Fruit fly (Drosophila melanogaster): ENCODE results near the gene CG14314.

The CG14314 gene

DNA sequence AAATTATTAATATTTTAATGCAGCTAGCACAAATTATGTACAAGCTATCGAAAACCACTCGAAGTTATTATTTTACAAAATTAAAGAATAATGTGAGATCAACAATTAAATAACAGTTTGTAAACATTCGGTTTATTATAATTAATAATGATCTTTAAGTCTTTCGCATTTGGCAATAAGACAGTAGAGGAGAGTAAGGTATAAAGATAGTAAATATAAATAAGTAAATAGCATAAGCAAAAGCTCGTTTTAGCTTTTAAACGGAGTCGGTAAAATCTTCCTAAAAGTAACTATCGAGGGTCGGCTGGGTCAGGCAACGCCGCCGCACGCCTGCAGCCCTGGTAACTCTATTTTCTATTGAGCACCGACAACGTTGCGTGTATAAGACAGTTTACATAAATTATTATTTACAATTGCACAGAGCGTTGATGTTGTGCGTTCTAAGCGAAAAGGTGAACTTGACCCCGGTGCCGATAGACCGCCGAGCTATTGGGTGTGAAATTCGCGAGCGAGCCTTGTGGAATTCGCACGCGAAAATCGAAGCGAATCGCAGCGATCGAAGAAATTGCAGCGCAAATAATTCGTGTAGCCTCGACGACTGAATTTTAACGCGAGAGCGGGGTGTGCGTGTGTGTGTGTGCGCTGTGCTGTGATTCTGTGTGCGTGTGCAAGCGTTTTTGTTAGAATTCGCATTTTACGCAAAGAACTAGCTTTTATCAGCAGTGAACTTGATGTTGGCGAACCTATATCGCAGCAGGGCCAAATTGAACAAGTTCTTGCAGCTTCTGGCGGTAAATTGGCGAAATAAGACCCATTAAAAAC lies 48.3 kb upstream of the CG14314 start, which contains the start of gene wrd (continued):
- TF ChIP-seq CG8089 (GFP tag; optimal IDR thresholded peaks at IDR 0.05) (no peak), fd96Cb (tag; optimal IDR thresholded peaks at IDR 0.05) (peak; percentile 25), CG8944 (GFP tag; optimal IDR thresholded peaks at IDR 0.05) (no peak), CG4617 (GFP tag; optimal IDR thresholded peaks at IDR 0.05; ENCODE audit: borderline replicate concordance) (peak; percentile 12), Dref (GFP tag; IDR thresholded peaks at IDR 0.05) (peak; percentile 36; the same call in 1 of the 2 replicates), MESR4 (GFP tag; optimal IDR thresholded peaks at IDR 0.05) (peak; percentile 70), unc-4 (GFP tag; IDR thresholded peaks at IDR 0.05; ENCODE audit: partially characterized antibody) (0 out of 2 replicates have a peak, but pooled peaks have one; percentile 22), rib (GFP tag; IDR thresholded peaks at IDR 0.05) (peak; percentile 81; the same call in 1 of the 2 replicates), Deaf1 (tag; optimal IDR thresholded peaks at IDR 0.05) (peak; percentile 39), bcd (GFP tag; optimal IDR thresholded peaks at IDR 0.05) (no peak), CG2712 (tag; optimal IDR thresholded peaks at IDR 0.05) (peak; percentile 27), CG7963 (GFP tag; IDR thresholded peaks at IDR 0.05; ENCODE audit: partially characterized antibody) (no peak), CG12299 (tag; optimal IDR thresholded peaks at IDR 0.05) (no peak), amos (GFP tag; IDR thresholded peaks at IDR 0.05; ENCODE audit: partially characterized antibody) (peak; percentile 17; the same call in 1 of the 2 replicates), chn (GFP tag; optimal IDR thresholded peaks at IDR 0.05) (no peak), Poxn (GFP tag; IDR thresholded peaks at IDR 0.05) (no peak), prd (optimal IDR thresholded peaks at IDR 0.05) (no peak), prd (GFP tag; IDR thresholded peaks at IDR 0.05) (0 out of 3 replicates have a peak, but pooled peaks have one; percentile 20), emc (GFP tag; optimal IDR thresholded peaks at IDR 0.05) (no peak), Hmr (GFP tag; optimal IDR thresholded peaks at IDR 0.05) (no peak), bsh (GFP tag; optimal IDR thresholded peaks at IDR 0.05) (no peak), CG9727 (GFP tag; optimal IDR thresholded peaks at IDR 0.05) (peak; percentile 44), HLH3B (GFP tag; IDR thresholded peaks at IDR 0.05) (peak; percentile 25; the same call in 1 of the 2 replicates), D (optimal IDR thresholded peaks at IDR 0.05) (no peak), D (GFP tag; optimal IDR thresholded peaks at IDR 0.05) (no peak), CG2202 (tag; optimal IDR thresholded peaks at IDR 0.05) (no peak), Blimp-1 (GFP tag; optimal IDR thresholded peaks at IDR 0.05) (no peak), tup (GFP tag; optimal IDR thresholded peaks at IDR 0.05) (no peak), CG34422 (GFP tag; IDR thresholded peaks at IDR 0.05) (peak; percentile 60; the same call in 1 of the 3 replicates), Gug (GFP tag; IDR thresholded peaks at IDR 0.05) (peak; percentile 51; the same call in 1 of the 4 replicates), CG13123 (GFP tag; optimal IDR thresholded peaks at IDR 0.05) (no peak), Ravus (GFP tag; IDR thresholded peaks at IDR 0.05) (no peak), Abd-B (GFP tag; optimal IDR thresholded peaks at IDR 0.05) (peak; percentile 29), CG32532 (GFP tag; IDR thresholded peaks at IDR 0.05) (0 out of 2 replicates have a peak, but pooled peaks have one; percentile 7), Hr3 (GFP tag; optimal IDR thresholded peaks at IDR 0.05) (peak; percentile 28), Vsx1 (GFP tag; optimal IDR thresholded peaks at IDR 0.05) (no peak), Dll (GFP tag; IDR thresholded peaks at IDR 0.05; ENCODE audit: partially characterized antibody) (no peak), CG15479 (GFP tag; optimal IDR thresholded peaks at IDR 0.05) (peak; percentile 53), CG1792 (GFP tag; optimal IDR thresholded peaks at IDR 0.05) (no peak), her (GFP tag; optimal IDR thresholded peaks at IDR 0.05) (no peak), CoRest (tag; optimal IDR thresholded peaks at IDR 0.05) (peak; percentile 54), kni (GFP tag; optimal IDR thresholded peaks at IDR 0.05) (peak; percentile 6), CG5953 (GFP tag; IDR thresholded peaks at IDR 0.05) (no peak), Meics (GFP tag; optimal IDR thresholded peaks at IDR 0.05) (peak; percentile 43), CG30403 (GFP tag; optimal IDR thresholded peaks at IDR 0.05) (peak; percentile 53), CG42726 (GFP tag; IDR thresholded peaks at IDR 0.05; ENCODE audit: partially characterized antibody) (no peak), ewg (GFP tag; optimal IDR thresholded peaks at IDR 0.05) (no peak), phol (tag; optimal IDR thresholded peaks at IDR 0.05) (peak; percentile 16)

All from whole organism, embryonic.